Worm (Caenorhabditis elegans) whole organism, early embryonic: ENCODE data around the gene T25D1.2.

Experiments used
- B0310.2 ChIP-seq: sonication (generic microtip); optimal IDR thresholded peaks from 2 replicates; lab custom pipeline; 2016; ENCODE audit warnings: mild to moderate bottlenecking, missing genetic modification characterization, missing compliant biosample characterization
- F13C5.2 ChIP-seq: sonication (generic microtip); optimal IDR thresholded peaks from 2 replicates; lab custom pipeline; 2017; ENCODE audit warnings: mild to moderate bottlenecking, missing genetic modification characterization, inconsistent platforms, missing compliant biosample characterization
- aly-1 ChIP-seq: sonication (generic microtip); optimal IDR thresholded peaks from 2 replicates; lab custom pipeline; 2016; ENCODE audit warnings: missing genetic modification characterization, missing compliant biosample characterization
- ama-1 ChIP-seq: fragments of 150-350 bp; optimal IDR thresholded peaks from 2 replicates; lab custom pipeline; 2014
- ceh-13 ChIP-seq: fragments of 200-800 bp; sonication (Bioruptor generic); optimal IDR thresholded peaks from 2 replicates; lab custom pipeline; 2018; ENCODE audit warnings: mild to moderate bottlenecking, missing genetic modification characterization, missing compliant biosample characterization
- ceh-36 ChIP-seq: sonication (generic microtip); optimal IDR thresholded peaks from 2 replicates; lab custom pipeline; 2016; ENCODE audit warnings: missing genetic modification characterization, inconsistent platforms, missing compliant biosample characterization
- ets-7 ChIP-seq: sonication (generic microtip); optimal IDR thresholded peaks from 2 replicates; lab custom pipeline; 2016; ENCODE audit warnings: missing genotype, missing genetic modification characterization, missing compliant biosample characterization
- flt-1 ChIP-seq: fragments of 200-800 bp; sonication (Bioruptor generic); IDR thresholded peaks from 2 replicates; pipeline ENCODE4 v1.3.6; 2022; ENCODE audit warnings: missing genetic modification characterization, missing compliant biosample characterization
- hmbx-1 ChIP-seq: sonication (generic microtip); optimal IDR thresholded peaks from 2 replicates; lab custom pipeline; 2016; ENCODE audit warnings: mild to moderate bottlenecking, missing genetic modification characterization, missing compliant biosample characterization
- hmg-4 ChIP-seq: fragments of 200-800 bp; sonication (Bioruptor generic); optimal IDR thresholded peaks from 2 replicates; lab custom pipeline; 2018; ENCODE audit warnings: mild to moderate bottlenecking, missing genetic modification characterization, missing compliant biosample characterization
- hnd-1 ChIP-seq: sonication (generic microtip); optimal IDR thresholded peaks from 2 replicates; lab custom pipeline; 2016; ENCODE audit warnings: missing genetic modification characterization, missing compliant biosample characterization
- pes-1 ChIP-seq: fragments of 200-800 bp; sonication (Bioruptor generic); IDR thresholded peaks from 2 replicates; pipeline ENCODE4 v1.3.6; 2022; ENCODE audit warnings: missing genetic modification reagents, missing genetic modification characterization, missing compliant biosample characterization
- scrt-1 ChIP-seq: fragments of 200-800 bp; sonication (Bioruptor generic); IDR thresholded peaks from 2 replicates; pipeline ENCODE4 v1.3.6; 2022; ENCODE audit warnings: missing genetic modification characterization, missing compliant biosample characterization
- sea-1 ChIP-seq: fragments of 200-800 bp; sonication (Bioruptor generic); conservative IDR thresholded peaks from 2 replicates; pipeline ENCODE4 v1.3.6; 2022; ENCODE audit warnings: missing genetic modification characterization, missing compliant biosample characterization
- tbx-11 ChIP-seq: fragments of 200-800 bp; sonication (Bioruptor generic); IDR thresholded peaks from 2 replicates; pipeline ENCODE4 v1.3.6; 2022; ENCODE audit warnings: missing genetic modification characterization, missing compliant biosample characterization
- tbx-37 ChIP-seq: fragments of 200-800 bp; sonication (Bioruptor generic); conservative IDR thresholded peaks from 2 replicates; pipeline ENCODE4 v1.3.6; 2022; ENCODE audit warnings: missing genetic modification reagents, missing genetic modification characterization, missing compliant biosample characterization
- tra-4 ChIP-seq: sonication (generic microtip); optimal IDR thresholded peaks from 2 replicates; lab custom pipeline; 2017; ENCODE audit warnings: missing genetic modification characterization, missing compliant biosample characterization

The T25D1.2 gene

ce11 chrX:16546135-16546534, 30.8 kb downstream of the T25D1.2 start:
- TF ChIP-seq ama-1 (lab: Kevin White, UChicago) (no peak), B0310.2 (tag; lab: Kevin White, UChicago) (no peak)

- TF ChIP-seq hnd-1 (tag; lab: Kevin White, UChicago) (no peak), F13C5.2 (no peak)
Observed at ce11 chrX:16548290-16548689, 32.9 kb downstream of the T25D1.2 start.

ce11 chrX:16550551-16550950, 35.2 kb downstream of the T25D1.2 start:
- TF ChIP-seq sea-1 (GFP tag; lab: Robert Waterston, UW) = no peak
- TF ChIP-seq B0310.2 (tag; lab: Kevin White, UChicago) = no peak
- TF ChIP-seq aly-1 (tag; lab: Kevin White, UChicago) = no peak
- TF ChIP-seq tbx-11 (GFP tag; lab: Robert Waterston, UW) = no peak
- no peak for TF ChIP-seq ets-7 (tag; lab: Kevin White, UChicago)

ce11 chrX:16551318-16551717, 36.0 kb downstream of the T25D1.2 start:
- TF ChIP-seq F13C5.2 = no peak
- peak; percentile 24 for TF ChIP-seq ceh-36
- TF ChIP-seq aly-1 (tag; lab: Kevin White, UChicago) = no peak
- no peak for TF ChIP-seq ceh-13 (GFP tag; lab: Kevin White, UChicago)
- peak; percentile 77 for TF ChIP-seq scrt-1 (GFP tag; lab: Robert Waterston, UW)
- 0 out of 2 replicates have a peak, but pooled peaks have one; percentile 65 for TF ChIP-seq sea-1 (GFP tag; lab: Robert Waterston, UW)
- TF ChIP-seq hmbx-1 = peak; percentile 5
- TF ChIP-seq ama-1 (lab: Kevin White, UChicago) = no peak
- peak; percentile 26 for TF ChIP-seq hmg-4 (GFP tag; lab: Kevin White, UChicago)
- TF ChIP-seq flt-1 = peak; percentile 61
- TF ChIP-seq tbx-11 (GFP tag; lab: Robert Waterston, UW) = 0 out of 2 replicates have a peak, but pooled peaks have one; percentile 14
- peak; percentile 30; the same call in 1 of the 2 replicates for TF ChIP-seq tbx-37 (GFP tag; lab: Robert Waterston, UW)
- no peak for TF ChIP-seq B0310.2 (tag; lab: Kevin White, UChicago)
- no peak; the same call in none of the 2 replicates for TF ChIP-seq pes-1 (GFP tag; lab: Robert Waterston, UW)
- no peak for TF ChIP-seq tra-4
- no peak for TF ChIP-seq ets-7 (tag; lab: Kevin White, UChicago)
- TF ChIP-seq hnd-1 (tag; lab: Kevin White, UChicago) = no peak

- no peak for TF ChIP-seq pes-1 (GFP tag; lab: Robert Waterston, UW)
- no peak for TF ChIP-seq F13C5.2
- TF ChIP-seq flt-1 = no peak
- TF ChIP-seq ceh-36 = no peak
- TF ChIP-seq ceh-13 (GFP tag; lab: Kevin White, UChicago) = no peak
- no peak for TF ChIP-seq hnd-1 (tag; lab: Kevin White, UChicago)
- no peak for TF ChIP-seq ets-7 (tag; lab: Kevin White, UChicago)
Observed at ce11 chrX:16553845-16554426, 38.6 kb downstream of the T25D1.2 start, which contains the start of gene K08B5.2. Gene K08B5.2 (minus strand): TSS chrX:16553887.

ce11 chrX:16555726-16556125, 40.4 kb downstream of the T25D1.2 start:
- TF ChIP-seq sea-1 (GFP tag; lab: Robert Waterston, UW) = no peak
- no peak for TF ChIP-seq tbx-11 (GFP tag; lab: Robert Waterston, UW)

ce11 chrX:16558117-16558516, 42.8 kb downstream of the T25D1.2 start, which contains the start of gene K08B5.1:
Gene K08B5.1 (plus strand): TSS chrX:16558434.
- no peak for TF ChIP-seq aly-1 (tag; lab: Kevin White, UChicago)
- no peak for TF ChIP-seq B0310.2 (tag; lab: Kevin White, UChicago)
- TF ChIP-seq ceh-13 (GFP tag; lab: Kevin White, UChicago) = no peak
- no peak for TF ChIP-seq tra-4
- no peak for TF ChIP-seq hmbx-1

- TF ChIP-seq tra-4 (no peak), hnd-1 (tag; lab: Kevin White, UChicago) (no peak), ceh-36 (no peak), tbx-37 (GFP tag; lab: Robert Waterston, UW) (peak; percentile 63), pes-1 (GFP tag; lab: Robert Waterston, UW) (peak; percentile 75; the same call in 1 of the 2 replicates), aly-1 (tag; lab: Kevin White, UChicago) (no peak), F13C5.2 (no peak), hmg-4 (GFP tag; lab: Kevin White, UChicago) (no peak), flt-1 (0 out of 2 replicates have a peak, but pooled peaks have one; percentile 25)
Observed at ce11 chrX:16558776-16559175, 43.4 kb downstream of the T25D1.2 start.

ce11 chrX:16559387-16559786, 44.0 kb downstream of the T25D1.2 start:
- no peak for TF ChIP-seq hnd-1 (tag; lab: Kevin White, UChicago)
- no peak for TF ChIP-seq ama-1 (lab: Kevin White, UChicago)
- no peak for TF ChIP-seq ets-7 (tag; lab: Kevin White, UChicago)
- no peak for TF ChIP-seq hmg-4 (GFP tag; lab: Kevin White, UChicago)
- no peak for TF ChIP-seq tbx-11 (GFP tag; lab: Robert Waterston, UW)
- no peak for TF ChIP-seq hmbx-1
- TF ChIP-seq B0310.2 (tag; lab: Kevin White, UChicago) = no peak
- no peak for TF ChIP-seq ceh-13 (GFP tag; lab: Kevin White, UChicago)
- TF ChIP-seq aly-1 (tag; lab: Kevin White, UChicago) = no peak
- TF ChIP-seq tbx-37 (GFP tag; lab: Robert Waterston, UW) = no peak
- no peak for TF ChIP-seq F13C5.2
- TF ChIP-seq scrt-1 (GFP tag; lab: Robert Waterston, UW) = no peak
- TF ChIP-seq tra-4 = no peak
- no peak for TF ChIP-seq sea-1 (GFP tag; lab: Robert Waterston, UW)
